Worm (Caenorhabditis elegans) whole organism, L4 larva: ENCODE measurements around the gene T22E5.6.

Experiments used
- D1046.2 ChIP-seq: fragments of 200-800 bp; sonication (Bioruptor generic); IDR thresholded peaks from 2 replicates; pipeline ENCODE4 v1.3.6; 2022; ENCODE audit warnings: missing genetic modification characterization, missing compliant biosample characterization
- F44E2.7 ChIP-seq: fragments of 200-800 bp; sonication (Bioruptor generic); IDR thresholded peaks from 2 replicates; pipeline ENCODE4 v2.1.2; 2022; ENCODE audit warnings: missing genetic modification characterization, missing compliant biosample characterization
- R02D3.7 ChIP-seq: fragments of 150-350 bp; sonication (generic microtip); optimal IDR thresholded peaks from 3 replicates; lab custom pipeline; 2014; ENCODE audit warnings: missing biosample characterization, missing genetic modification characterization
- T26A8.4 ChIP-seq: fragments of 200-800 bp; sonication (Bioruptor generic); IDR thresholded peaks from 2 replicates; pipeline ENCODE4 v1.3.6; 2022; ENCODE audit warnings: missing genetic modification characterization, missing compliant biosample characterization
- ZK337.2 ChIP-seq: fragments of 200-800 bp; sonication (Bioruptor generic); IDR thresholded peaks from 2 replicates; pipeline ENCODE4 v1.3.6; 2022; ENCODE audit warnings: missing genetic modification reagents, missing genetic modification characterization, missing compliant biosample characterization
- aha-1 ChIP-seq: fragments of 150-350 bp; peaks from one replicate; lab custom pipeline; 2014; ENCODE audit warnings: missing biosample characterization, missing genetic modification characterization
- aly-2 ChIP-seq: sonication (generic microtip); optimal IDR thresholded peaks from 2 replicates; lab custom pipeline; 2018; ENCODE audit warnings: missing biosample characterization, missing genetic modification characterization
- arid-1 ChIP-seq: fragments of 200-800 bp; sonication (Bioruptor generic); conservative IDR thresholded peaks from 2 replicates; pipeline ENCODE4 v1.3.6; 2022; ENCODE audit warnings: missing genetic modification reagents, missing genetic modification characterization, missing compliant biosample characterization
- ceh-62 ChIP-seq: sonication (generic microtip); optimal IDR thresholded peaks from 2 replicates; lab custom pipeline; 2017; ENCODE audit warnings: missing biosample characterization, missing genetic modification characterization
- ceh-82 ChIP-seq: sonication (generic microtip); optimal IDR thresholded peaks from 2 replicates; lab custom pipeline; 2017; ENCODE audit warnings: missing biosample characterization, missing genetic modification characterization
- daf-16 ChIP-seq, 3 experiments: sonication (generic microtip); optimal IDR thresholded peaks; 2 replicates each; lab custom pipeline; 2016 to 2017; ENCODE audit warnings: missing genetic modification characterization in 3 of 3, missing genetic modification reagents in 3 of 3, mild to moderate bottlenecking in 2 of 3, missing compliant biosample characterization in 2 of 3, missing biosample characterization in 1 of 3, moderate library complexity in 1 of 3
- daf-8 ChIP-seq: fragments of 200-800 bp; sonication (Bioruptor generic); IDR thresholded peaks from 2 replicates; pipeline ENCODE4 v1.3.6; 2022; ENCODE audit warnings: missing genetic modification characterization, missing compliant biosample characterization
- dmd-6 ChIP-seq: fragments of 200-800 bp; sonication (Bioruptor generic); IDR thresholded peaks from 2 replicates; pipeline ENCODE4 v1.3.6; 2022; ENCODE audit warnings: missing genetic modification reagents, missing genetic modification characterization, missing compliant biosample characterization
- dmd-8 ChIP-seq: fragments of 200-800 bp; sonication (Bioruptor generic); IDR thresholded peaks from 2 replicates; pipeline ENCODE4 v1.3.6; 2022; ENCODE audit warnings: missing genetic modification characterization, missing compliant biosample characterization
- dve-1 ChIP-seq: sonication (generic microtip); optimal IDR thresholded peaks from 2 replicates; lab custom pipeline; 2017; ENCODE audit warnings: antibody characterized with exemption, mild to moderate bottlenecking, missing genetic modification characterization, missing compliant biosample characterization; ENCODE audit not compliant: insufficient read depth
- hif-1 ChIP-seq, 2 experiments: sonication (generic microtip); optimal IDR thresholded peaks; 2 replicates each; lab custom pipeline; 2016 to 2017; ENCODE audit warnings: missing compliant biosample characterization in 2 of 2, missing genetic modification characterization in 2 of 2, missing genetic modification reagents in 2 of 2, missing genotype in 2 of 2, mild to moderate bottlenecking in 1 of 2
- jun-1 ChIP-seq: fragments of 150-350 bp; optimal IDR thresholded peaks from 2 replicates; lab custom pipeline; 2014; ENCODE audit warnings: missing biosample characterization, missing genetic modification reagents, missing genetic modification characterization
- lim-7 ChIP-seq: fragments of 200-800 bp; sonication (Bioruptor generic); IDR thresholded peaks from 2 replicates; pipeline ENCODE4 v1.3.6; 2022; ENCODE audit warnings: missing genetic modification characterization, missing compliant biosample characterization
- lin-15B ChIP-seq: fragments of 150-350 bp; sonication (generic microtip); optimal IDR thresholded peaks from 3 replicates; lab custom pipeline; 2014; ENCODE audit warnings: missing biosample characterization, missing genetic modification characterization
- lin-29 ChIP-seq: fragments of 200-800 bp; sonication (Bioruptor generic); IDR thresholded peaks from 2 replicates; pipeline ENCODE4 v1.3.6; 2022; ENCODE audit warnings: missing genetic modification reagents, missing genetic modification characterization, missing compliant biosample characterization
- lir-3 ChIP-seq: sonication (generic microtip); optimal IDR thresholded peaks from 2 replicates; lab custom pipeline; 2016; ENCODE audit warnings: mild to moderate bottlenecking, missing genetic modification characterization, missing compliant biosample characterization
- lsy-2 ChIP-seq, 2 experiments: fragments of 150-350 bp in 1 of 2; sonication (generic microtip) in 1 of 2; optimal IDR thresholded peaks; 2 replicates each; lab custom pipeline; 2014 to 2017; ENCODE audit warnings: missing biosample characterization in 2 of 2, missing genetic modification characterization in 2 of 2
- mdt-29 ChIP-seq: fragments of 200-800 bp; sonication (Bioruptor generic); IDR thresholded peaks from 2 replicates; pipeline ENCODE4 v1.3.6; 2022; ENCODE audit warnings: missing genetic modification reagents, missing genetic modification characterization, missing compliant biosample characterization
- mep-1 ChIP-seq: fragments of 150-350 bp; sonication (generic microtip); optimal IDR thresholded peaks from 3 replicates; lab custom pipeline; 2014; ENCODE audit warnings: missing biosample characterization, missing genetic modification characterization
- mes-2 ChIP-seq: sonication (generic microtip); optimal IDR thresholded peaks from 2 replicates; lab custom pipeline; 2016; ENCODE audit warnings: missing genotype, mild to moderate bottlenecking, missing genetic modification characterization, missing compliant biosample characterization; ENCODE audit not compliant: poor library complexity, severe bottlenecking
- mxl-2 ChIP-seq: fragments of 200-800 bp; sonication (Bioruptor generic); conservative IDR thresholded peaks from 2 replicates; pipeline ENCODE4 v1.3.6; 2022; ENCODE audit warnings: missing genetic modification reagents, missing genetic modification characterization, missing compliant biosample characterization
- nhr-11 ChIP-seq: fragments of 150-350 bp; optimal IDR thresholded peaks from 2 replicates; lab custom pipeline; 2014; ENCODE audit warnings: missing biosample characterization, missing genetic modification characterization
- nhr-77 ChIP-seq: fragments of 150-350 bp; optimal IDR thresholded peaks from 2 replicates; lab custom pipeline; 2014; ENCODE audit warnings: missing biosample characterization, missing genetic modification characterization
- pqm-1 ChIP-seq: sonication (generic microtip); optimal IDR thresholded peaks from 2 replicates; lab custom pipeline; 2017; ENCODE audit warnings: missing biosample characterization, missing genetic modification characterization
- rbr-2 ChIP-seq: sonication (generic microtip); optimal IDR thresholded peaks from 2 replicates; lab custom pipeline; 2016; ENCODE audit warnings: missing genotype, missing genetic modification characterization, missing compliant biosample characterization
- spr-1 ChIP-seq: sonication (generic microtip); optimal IDR thresholded peaks from 2 replicates; lab custom pipeline; 2016; ENCODE audit warnings: mild to moderate bottlenecking, missing genetic modification characterization, missing compliant biosample characterization
- spr-3 ChIP-seq: fragments of 200-800 bp; sonication (Bioruptor generic); optimal IDR thresholded peaks from 2 replicates; lab custom pipeline; 2018; ENCODE audit warnings: mild to moderate bottlenecking, missing genetic modification characterization, missing compliant biosample characterization
- tra-1 ChIP-seq: fragments of 200-800 bp; sonication (Bioruptor generic); IDR thresholded peaks from 2 replicates; pipeline ENCODE4 v1.3.6; 2022; ENCODE audit warnings: missing genetic modification reagents, missing genetic modification characterization, missing compliant biosample characterization
- unc-39 ChIP-seq: sonication (generic microtip); optimal IDR thresholded peaks from 2 replicates; lab custom pipeline; 2017; ENCODE audit warnings: missing biosample characterization, missing genetic modification characterization
- unc-62 ChIP-seq, 3 experiments: fragments of 150-350 bp in 1 of 3; sonication (generic microtip); optimal IDR thresholded peaks in 2 of 3; peaks in 1 of 3; 1 replicate in 1 of 3; 2 replicates in 2 of 3; lab custom pipeline; 2014 to 2017; ENCODE audit warnings: missing biosample characterization in 3 of 3, missing genetic modification characterization in 3 of 3, missing genetic modification reagents in 3 of 3, missing genotype in 1 of 3
- zag-1 ChIP-seq: fragments of 150-350 bp; optimal IDR thresholded peaks from 2 replicates; lab custom pipeline; 2014; ENCODE audit warnings: missing biosample characterization, missing genetic modification characterization
- zfp-2 ChIP-seq: sonication (generic microtip); optimal IDR thresholded peaks from 2 replicates; lab custom pipeline; 2016; ENCODE audit warnings: mild to moderate bottlenecking, missing genetic modification characterization, missing compliant biosample characterization
- ztf-11 ChIP-seq: fragments of 150-350 bp; optimal IDR thresholded peaks from 2 replicates; lab custom pipeline; 2014; ENCODE audit warnings: missing biosample characterization, missing genetic modification characterization

T22E5.6 gene

DNA sequence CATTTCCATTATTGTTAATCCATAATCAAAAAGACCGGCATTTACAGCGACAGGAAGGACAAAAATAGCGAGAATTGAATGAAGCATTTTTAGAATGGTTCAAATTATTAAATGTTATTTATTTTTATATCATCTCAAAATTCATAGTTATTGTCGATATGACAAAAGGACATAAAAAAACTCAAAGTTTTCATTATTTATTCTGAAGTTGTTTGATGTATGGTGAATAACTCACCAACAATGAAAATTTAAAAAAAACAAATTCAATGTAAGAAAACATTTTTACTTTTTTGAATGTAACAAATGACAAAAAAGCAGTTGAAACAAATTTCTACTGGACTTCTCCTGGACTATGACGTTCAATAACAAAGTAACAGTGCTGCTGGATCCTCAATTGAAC is 24.3 kb upstream of the T22E5.6 start, which contains the start of gene K10C2.14:
K10C2.14 (minus strand) TSS at position 101 of the 400 bp plus-strand sequence.
- TF ChIP-seq ceh-62 (tag; lab: Kevin White, UChicago) = no peak
- TF ChIP-seq ztf-11 (tag; lab: Kevin White, UChicago) = no peak
- no peak for TF ChIP-seq R02D3.7 (tag; lab: Kevin White, UChicago)
- no peak for TF ChIP-seq T26A8.4 (GFP tag; lab: Robert Waterston, UW)
- TF ChIP-seq mep-1 = no peak
- TF ChIP-seq jun-1 (tag; lab: Kevin White, UChicago) = no peak
- no peak for TF ChIP-seq unc-39 (tag; lab: Kevin White, UChicago)
- no peak for TF ChIP-seq rbr-2 (tag; lab: Kevin White, UChicago)
- TF ChIP-seq zag-1 (tag; lab: Kevin White, UChicago) = no peak
- TF ChIP-seq daf-8 (GFP tag; lab: Robert Waterston, UW) = no peak
- no peak for TF ChIP-seq lin-29 (GFP tag; lab: Robert Waterston, UW)
- TF ChIP-seq F44E2.7 (GFP tag; lab: Robert Waterston, UW) = no peak
- no peak for TF ChIP-seq mxl-2 (GFP tag; lab: Robert Waterston, UW)
- no peak for TF ChIP-seq unc-62 (GFP tag; optimal IDR thresholded peaks at IDR 0.05 in 1 of 2; lab: Kevin White, UChicago)
- no peak for TF ChIP-seq unc-62 (tag; optimal IDR thresholded peaks at IDR 0.05; lab: Kevin White, UChicago)
- no peak for TF ChIP-seq mdt-29 (GFP tag; lab: Robert Waterston, UW)
- TF ChIP-seq ceh-82 = no peak
- TF ChIP-seq, all 104 proteins: peak for 0

DNA sequence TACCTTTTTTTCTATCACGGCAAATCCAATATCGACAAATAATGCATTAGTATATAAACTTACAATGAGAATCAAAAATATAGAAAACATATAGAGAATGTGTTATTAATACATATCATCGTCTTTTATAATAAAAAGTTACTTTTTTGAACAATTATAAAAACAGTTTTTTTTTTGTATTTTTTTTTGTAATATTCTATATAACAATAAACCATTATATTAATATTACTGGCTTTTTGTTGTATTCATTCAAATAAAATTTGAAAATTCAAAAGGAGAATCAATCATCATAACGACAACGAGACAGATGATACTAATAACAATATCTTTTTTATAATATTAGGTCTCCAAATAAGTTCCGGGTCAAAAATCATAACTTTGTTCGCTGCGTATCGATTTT is 21.3 kb upstream of the T22E5.6 start, which contains the start of gene K10C2.8:
K10C2.8 (minus strand) TSS at position 101 of the 400 bp plus-strand sequence.
- no peak for TF ChIP-seq D1046.2
- no peak for TF ChIP-seq daf-16 (GFP tag; optimal IDR thresholded peaks at IDR 0.05; lab: Kevin White, UChicago)
- no peak for TF ChIP-seq daf-16 (tag; optimal IDR thresholded peaks at IDR 0.05; lab: Kevin White, UChicago)
- TF ChIP-seq, all 104 proteins: peak for 0

DNA sequence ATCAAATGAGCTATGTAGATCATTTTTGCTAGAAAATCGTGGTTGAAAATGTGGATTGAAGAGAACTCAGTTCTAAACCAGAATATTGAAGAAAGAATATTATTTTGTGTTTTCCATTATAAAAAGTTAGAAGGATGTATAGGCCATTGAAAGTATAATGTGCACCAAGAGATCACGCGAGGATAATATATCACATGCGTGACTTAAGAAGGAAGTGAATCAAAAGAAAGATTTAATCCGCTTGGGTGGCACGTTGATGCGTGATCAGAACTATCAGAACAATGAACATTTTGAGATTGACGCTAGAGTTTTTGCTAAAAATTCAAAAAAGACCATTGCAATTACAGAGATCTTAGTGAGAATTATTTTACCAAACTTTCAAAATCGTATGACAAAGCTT is 19.6 kb upstream of the T22E5.6 start:
- TF ChIP-seq hif-1 (tag; optimal IDR thresholded peaks at IDR 0.05; lab: Kevin White, UChicago) = no peak
- no peak for TF ChIP-seq dve-1 (tag; lab: Kevin White, UChicago)
- no peak for TF ChIP-seq aha-1 (tag; lab: Kevin White, UChicago)
- TF ChIP-seq lin-15B (tag; lab: Kevin White, UChicago) = no peak
- TF ChIP-seq mes-2 (tag; lab: Kevin White, UChicago) = no peak
- TF ChIP-seq ZK337.2 (GFP tag; lab: Robert Waterston, UW) = no peak
- no peak for TF ChIP-seq dmd-6

DNA sequence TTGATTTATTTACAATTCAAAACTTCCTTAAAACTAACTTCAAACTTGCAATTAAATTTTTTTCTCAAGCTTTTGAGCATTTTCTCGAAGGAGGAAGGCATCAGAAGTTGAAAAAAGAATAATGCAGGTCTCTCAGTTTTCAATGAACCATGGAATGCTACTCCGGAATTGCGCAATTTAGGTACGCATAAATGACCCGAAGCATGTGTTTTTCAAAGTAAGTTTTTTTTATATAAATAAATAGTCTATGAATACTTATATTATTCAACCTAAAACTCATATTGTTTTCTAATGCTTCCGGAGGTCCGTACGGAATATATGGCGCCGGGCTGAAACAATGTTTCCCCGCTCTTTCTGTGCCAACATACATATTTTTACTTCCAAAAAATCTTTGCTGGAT is 17.5 kb upstream of the T22E5.6 start, which contains the start of gene K10C2.2:
K10C2.2 (minus strand) TSS at position 101 of the 400 bp plus-strand sequence.
- TF ChIP-seq pqm-1 (tag; lab: Kevin White, UChicago) (no peak), lim-7 (no peak), zfp-2 (no peak), arid-1 (GFP tag; lab: Robert Waterston, UW) (no peak), nhr-11 (tag; lab: Kevin White, UChicago) (no peak), mes-2 (tag; lab: Kevin White, UChicago) (no peak), lsy-2 (tag; optimal IDR thresholded peaks at IDR 0.05; lab: Kevin White, UChicago) (no peak), dmd-8 (GFP tag; lab: Robert Waterston, UW) (no peak), nhr-77 (tag; lab: Kevin White, UChicago) (no peak), spr-3 (GFP tag; lab: Kevin White, UChicago) (no peak), tra-1 (no peak), spr-1 (tag; lab: Kevin White, UChicago) (no peak), lir-3 (tag; lab: Kevin White, UChicago) (no peak), aly-2 (tag; lab: Kevin White, UChicago) (no peak)
